Fruit fly (Drosophila melanogaster) ovary, adult (tissue): ENCODE measurements around the gene Rip11.

Experiments
- CG17801 ChIP-seq: fragments of 200-800 bp; optimal IDR thresholded peaks from 2 replicates; lab custom pipeline; 2019; ENCODE audit warnings: missing biosample characterization, mild to moderate bottlenecking, missing genetic modification characterization, moderate library complexity; ENCODE audit not compliant: partially characterized antibody

The Rip11 gene

dm6 chrX:18634716-18635115 lies 12.7 kb downstream of the Rip11 start, which contains the start of gene wgn:
Gene wgn, minus strand, starts transcription at chrX:18634908.
- TF ChIP-seq CG17801: peak; percentile 6

- TF ChIP-seq CG17801: no peak
These were observed 16.5 kb downstream of the Rip11 start for dm6 chrX:18630990-18631389.

- no peak for TF ChIP-seq CG17801
These were observed 20.4 kb downstream of the Rip11 start for dm6 chrX:18627002-18627401.

- TF ChIP-seq CG17801: no peak
These were observed 25.6 kb downstream of the Rip11 start for dm6 chrX:18621649-18622346.

dm6 chrX:18618122-18618521 lies 29.3 kb downstream of the Rip11 start:
- TF ChIP-seq CG17801: no peak

- TF ChIP-seq CG17801: no peak
These were observed 30.0 kb downstream of the Rip11 start, which contains the start of gene CG15040 for dm6 chrX:18617489-18617888. Gene CG15040, minus strand, starts transcription at chrX:18617589.

- TF ChIP-seq CG17801: no peak
These were observed 34.0 kb downstream of the Rip11 start for dm6 chrX:18613434-18613833.

dm6 chrX:18587265-18587664 lies 60.2 kb downstream of the Rip11 start:
- TF ChIP-seq CG17801: no peak
